In genomic region chr3R:19031210-19031609, dm6 we compare ENCODE assay signal across 1 fruit fly cellular context.
TF ChIP-seq lines count a peak whose summit lies in the region.

Gene Prp18 (minus strand): TSS chr3R:19031271.
Gene CG6013 (plus strand): TSS chr3R:19031503.

TF ChIP-seq in whole organism, embryonic, 481 proteins besides CTCF, POLR2A, EP300 and RAD21 (continued from another document and continues in another):
- TF ChIP-seq aop (GFP tag; IDR thresholded peaks at IDR 0.05; lab: Robert Waterston, UW) (no peak), CG12236 (GFP tag; optimal IDR thresholded peaks at IDR 0.05; lab: Kevin White, UChicago) (no peak), z (GFP tag; IDR thresholded peaks at IDR 0.05; lab: Robert Waterston, UW) (no peak), CG8359 (GFP tag; optimal IDR thresholded peaks at IDR 0.05; lab: Kevin White, UChicago; ENCODE audit: borderline replicate concordance) (no peak), ems (GFP tag; optimal IDR thresholded peaks at IDR 0.05; lab: Kevin White, UChicago) (no peak), eyg (GFP tag; optimal IDR thresholded peaks at IDR 0.05; lab: Kevin White, UChicago) (no peak), CG8924 (tag; optimal IDR thresholded peaks at IDR 0.05; lab: Kevin White, UChicago) (peak; percentile 87), CG30431 (GFP tag; optimal IDR thresholded peaks at IDR 0.05; lab: Kevin White, UChicago) (no peak), CG18599 (GFP tag; optimal IDR thresholded peaks at IDR 0.05; lab: Kevin White, UChicago) (peak; percentile 54), Deaf1 (tag; optimal IDR thresholded peaks at IDR 0.05; lab: Kevin White, UChicago) (peak; percentile 38), crp (GFP tag; optimal IDR thresholded peaks at IDR 0.05; lab: Kevin White, UChicago) (peak in 1 of 2 experiments; percentile 43), ac (GFP tag; optimal IDR thresholded peaks at IDR 0.05; lab: Kevin White, UChicago) (no peak), CG3163 (GFP tag; optimal IDR thresholded peaks at IDR 0.05; lab: Kevin White, UChicago) (no peak), ewg (GFP tag; optimal IDR thresholded peaks at IDR 0.05; lab: Kevin White, UChicago) (no peak), nerfin-2 (GFP tag; IDR thresholded peaks at IDR 0.05; lab: Robert Waterston, UW; ENCODE audit: partially characterized antibody) (no peak), lola (GFP tag; optimal IDR thresholded peaks at IDR 0.05; lab: Kevin White, UChicago) (peak in 1 of 3 experiments; percentile 74), Sox102F (GFP tag; optimal IDR thresholded peaks at IDR 0.05; lab: Kevin White, UChicago) (peak; percentile 69), bbx (GFP tag; IDR thresholded peaks at IDR 0.05; lab: Robert Waterston, UW; ENCODE audit: partially characterized antibody) (no peak), CG15269 (tag; optimal IDR thresholded peaks at IDR 0.05; lab: Kevin White, UChicago) (peak; percentile 65), CG3065 (GFP tag; optimal IDR thresholded peaks at IDR 0.05; lab: Kevin White, UChicago) (peak; percentile 5), tio (GFP tag; optimal IDR thresholded peaks at IDR 0.05; lab: Kevin White, UChicago) (no peak), CG3995 (GFP tag; optimal IDR thresholded peaks at IDR 0.05; lab: Kevin White, UChicago) (no peak), Side (GFP tag; optimal IDR thresholded peaks at IDR 0.05; lab: Kevin White, UChicago) (no peak), jing (GFP tag; optimal IDR thresholded peaks at IDR 0.05; lab: Kevin White, UChicago) (no peak), Lhr (GFP tag; optimal IDR thresholded peaks at IDR 0.05; lab: Kevin White, UChicago) (peak; percentile 44), row (GFP tag; IDR thresholded peaks at IDR 0.05; lab: Robert Waterston, UW) (peak; percentile 81), dimm (GFP tag; IDR thresholded peaks at IDR 0.05; lab: Robert Waterston, UW) (no peak), ind (GFP tag; optimal IDR thresholded peaks at IDR 0.05; lab: Kevin White, UChicago) (peak; percentile 51), CG17829 (tag; optimal IDR thresholded peaks at IDR 0.05; lab: Kevin White, UChicago) (peak; percentile 78), unpg (GFP tag; optimal IDR thresholded peaks at IDR 0.05; lab: Kevin White, UChicago) (peak; percentile 58), CG9215 (GFP tag; IDR thresholded peaks at IDR 0.05; lab: Robert Waterston, UW) (peak; percentile 36; the same call in 1 of the 2 replicates), Blimp-1 (GFP tag; optimal IDR thresholded peaks at IDR 0.05; lab: Kevin White, UChicago) (peak; percentile 61), toy (GFP tag; IDR thresholded peaks at IDR 0.05; lab: Robert Waterston, UW) (no peak), CG6654 (GFP tag; optimal IDR thresholded peaks at IDR 0.05; lab: Kevin White, UChicago) (no peak), sim (GFP tag; IDR thresholded peaks at IDR 0.05; lab: Robert Waterston, UW) (no peak), Bgb (GFP tag; IDR thresholded peaks at IDR 0.05; lab: Robert Waterston, UW; ENCODE audit: partially characterized antibody) (no peak), vnd (GFP tag; IDR thresholded peaks at IDR 0.05; lab: Robert Waterston, UW; ENCODE audit: partially characterized antibody) (no peak), Dip3 (GFP tag; optimal IDR thresholded peaks at IDR 0.05; lab: Kevin White, UChicago) (no peak), lab (GFP tag; optimal IDR thresholded peaks at IDR 0.05; lab: Kevin White, UChicago) (no peak), caup (GFP tag; optimal IDR thresholded peaks at IDR 0.05; lab: Kevin White, UChicago; ENCODE audit: severe bottlenecking) (peak; percentile 18), btn (GFP tag; optimal IDR thresholded peaks at IDR 0.05; lab: Kevin White, UChicago) (no peak), CG7357 (GFP tag; IDR thresholded peaks at IDR 0.05; lab: Robert Waterston, UW) (no peak), CG7928 (GFP tag; optimal IDR thresholded peaks at IDR 0.05; lab: Kevin White, UChicago) (no peak), CG2712 (tag; optimal IDR thresholded peaks at IDR 0.05; lab: Kevin White, UChicago) (peak; percentile 85), CoRest (tag; optimal IDR thresholded peaks at IDR 0.05; lab: Kevin White, UChicago) (peak; percentile 79), Lpt (GFP tag; optimal IDR thresholded peaks at IDR 0.05; lab: Kevin White, UChicago) (no peak), HmgZ (tag; optimal IDR thresholded peaks at IDR 0.05; lab: Kevin White, UChicago) (peak; percentile 49), slou (GFP tag; optimal IDR thresholded peaks at IDR 0.05; lab: Kevin White, UChicago) (no peak), CG11456 (GFP tag; IDR thresholded peaks at IDR 0.05; lab: Robert Waterston, UW) (no peak), nom (GFP tag; optimal IDR thresholded peaks at IDR 0.05; lab: Kevin White, UChicago) (no peak), tx (GFP tag; optimal IDR thresholded peaks at IDR 0.05; lab: Kevin White, UChicago) (no peak), mam (GFP tag; optimal IDR thresholded peaks at IDR 0.05; lab: Kevin White, UChicago) (no peak), wdn (GFP tag; IDR thresholded peaks at IDR 0.05; lab: Robert Waterston, UW) (no peak), p53 (GFP tag; optimal IDR thresholded peaks at IDR 0.05; lab: Kevin White, UChicago) (no peak), HLH54F (GFP tag; optimal IDR thresholded peaks at IDR 0.05; lab: Kevin White, UChicago) (no peak), Ets65A (GFP tag; lab: Kevin White, UChicago) (no peak), CG13424 (tag; optimal IDR thresholded peaks at IDR 0.05; lab: Kevin White, UChicago) (peak; percentile 83), CG30020 (tag; optimal IDR thresholded peaks at IDR 0.05; lab: Kevin White, UChicago) (peak; percentile 65), CG2678 (tag; optimal IDR thresholded peaks at IDR 0.05; lab: Kevin White, UChicago) (peak; percentile 78), CG7839 (tag; optimal IDR thresholded peaks at IDR 0.05; lab: Kevin White, UChicago) (peak; percentile 75), CG7786 (GFP tag; optimal IDR thresholded peaks at IDR 0.05; lab: Kevin White, UChicago) (no peak), cg (GFP tag; optimal IDR thresholded peaks at IDR 0.05; lab: Kevin White, UChicago) (no peak), Atf-2 (GFP tag; optimal IDR thresholded peaks at IDR 0.05; lab: Kevin White, UChicago) (no peak), chn (GFP tag; optimal IDR thresholded peaks at IDR 0.05; lab: Kevin White, UChicago) (no peak), yki (optimal IDR thresholded peaks at IDR 0.05; lab: Kevin White, UChicago) (no peak), CG14050 (GFP tag; IDR thresholded peaks at IDR 0.05; lab: Robert Waterston, UW) (no peak; the same call in 2 of the 3 replicates), Sry-β (GFP tag; optimal IDR thresholded peaks at IDR 0.05; lab: Kevin White, UChicago) (no peak), GATAe (GFP tag; conservative IDR thresholded peaks at IDR 0.05; lab: Robert Waterston, UW) (no peak), Mes4 (GFP tag; optimal IDR thresholded peaks at IDR 0.05; lab: Kevin White, UChicago) (no peak), Oaz (GFP tag; IDR thresholded peaks at IDR 0.05; lab: Robert Waterston, UW) (no peak), fu2 (GFP tag; optimal IDR thresholded peaks at IDR 0.05; lab: Kevin White, UChicago) (no peak), br (optimal IDR thresholded peaks at IDR 0.05; lab: Kevin White, UChicago) (no peak), sens (GFP tag; lab: Kevin White, UChicago) (peak; percentile 28), zfh2 (GFP tag; optimal IDR thresholded peaks at IDR 0.05; lab: Kevin White, UChicago) (no peak), CG1792 (GFP tag; optimal IDR thresholded peaks at IDR 0.05; lab: Kevin White, UChicago) (no peak), wor (GFP tag; IDR thresholded peaks at IDR 0.05; lab: Robert Waterston, UW) (no peak), Max (GFP tag; optimal IDR thresholded peaks at IDR 0.05; lab: Kevin White, UChicago) (no peak), Dp (GFP tag; optimal IDR thresholded peaks at IDR 0.05; lab: Kevin White, UChicago) (no peak), CG6854 (GFP tag; optimal IDR thresholded peaks at IDR 0.05; lab: Kevin White, UChicago) (no peak), Sox100B (GFP tag; optimal IDR thresholded peaks at IDR 0.05; lab: Kevin White, UChicago) (no peak), CG8944 (GFP tag; optimal IDR thresholded peaks at IDR 0.05; lab: Kevin White, UChicago) (no peak), CG17328 (GFP tag; IDR thresholded peaks at IDR 0.05; lab: Robert Waterston, UW) (no peak), CG15011 (GFP tag; optimal IDR thresholded peaks at IDR 0.05; lab: Kevin White, UChicago) (no peak), CG8281 (tag; optimal IDR thresholded peaks at IDR 0.05; lab: Kevin White, UChicago) (no peak), CG16813 (GFP tag; IDR thresholded peaks at IDR 0.05; lab: Robert Waterston, UW; ENCODE audit: partially characterized antibody) (no peak), ap (GFP tag; IDR thresholded peaks at IDR 0.05; lab: Robert Waterston, UW) (no peak), Dek (tag; optimal IDR thresholded peaks at IDR 0.05; lab: Kevin White, UChicago) (peak; percentile 64), grn (GFP tag; optimal IDR thresholded peaks at IDR 0.05; lab: Kevin White, UChicago) (no peak), CG42726 (GFP tag; IDR thresholded peaks at IDR 0.05; lab: Robert Waterston, UW; ENCODE audit: partially characterized antibody) (no peak), Atf3 (GFP tag; optimal IDR thresholded peaks at IDR 0.05; lab: Kevin White, UChicago) (no peak), Hey (tag; optimal IDR thresholded peaks at IDR 0.05; lab: Kevin White, UChicago) (no peak), otp (GFP tag; IDR thresholded peaks at IDR 0.05; lab: Robert Waterston, UW) (no peak), jumu (GFP tag; optimal IDR thresholded peaks at IDR 0.05; lab: Kevin White, UChicago) (no peak), Mad (GFP tag; optimal IDR thresholded peaks at IDR 0.05; lab: Kevin White, UChicago) (no peak), phol (tag; optimal IDR thresholded peaks at IDR 0.05; lab: Kevin White, UChicago) (peak; percentile 81), CG1233 (GFP tag; optimal IDR thresholded peaks at IDR 0.05; lab: Kevin White, UChicago) (peak; percentile 47), Atf6 (GFP tag; IDR thresholded peaks at IDR 0.05; lab: Robert Waterston, UW) (no peak), CG11398 (GFP tag; optimal IDR thresholded peaks at IDR 0.05; lab: Kevin White, UChicago) (no peak), CG11723 (GFP tag; optimal IDR thresholded peaks at IDR 0.05; lab: Kevin White, UChicago) (no peak), zf30C (GFP tag; optimal IDR thresholded peaks at IDR 0.05; lab: Kevin White, UChicago) (no peak), CG10979 (tag; optimal IDR thresholded peaks at IDR 0.05; lab: Kevin White, UChicago) (peak; percentile 72), CG12659 (GFP tag; optimal IDR thresholded peaks at IDR 0.05; lab: Kevin White, UChicago) (peak; percentile 60), CG13624 (GFP tag; optimal IDR thresholded peaks at IDR 0.05; lab: Kevin White, UChicago) (no peak), jigr1 (GFP tag; IDR thresholded peaks at IDR 0.05; lab: Robert Waterston, UW) (no peak), Dref (GFP tag; IDR thresholded peaks at IDR 0.05; lab: Robert Waterston, UW) (no peak), CG15073 (GFP tag; optimal IDR thresholded peaks at IDR 0.05; lab: Kevin White, UChicago) (no peak), ab (GFP tag; optimal IDR thresholded peaks at IDR 0.05; lab: Kevin White, UChicago) (no peak), MESR4 (GFP tag; optimal IDR thresholded peaks at IDR 0.05; lab: Kevin White, UChicago) (no peak), sqz (GFP tag; optimal IDR thresholded peaks at IDR 0.05; lab: Kevin White, UChicago) (peak; percentile 88), twi (tag; optimal IDR thresholded peaks at IDR 0.05; lab: Kevin White, UChicago) (peak; percentile 56), CG8290 (GFP tag; optimal IDR thresholded peaks at IDR 0.05; lab: Kevin White, UChicago) (no peak), CG8290 (tag; optimal IDR thresholded peaks at IDR 0.05; lab: Kevin White, UChicago) (no peak), CG4730 (GFP tag; IDR thresholded peaks at IDR 0.05; lab: Robert Waterston, UW) (no peak), nau (GFP tag; optimal IDR thresholded peaks at IDR 0.05; lab: Kevin White, UChicago) (no peak), Optix (GFP tag; IDR thresholded peaks at IDR 0.05; lab: Robert Waterston, UW) (no peak), ERR (GFP tag; optimal IDR thresholded peaks at IDR 0.05; lab: Kevin White, UChicago) (no peak), vvl (GFP tag; IDR thresholded peaks at IDR 0.05; lab: Robert Waterston, UW) (peak; percentile 32; the same call in 1 of the 2 replicates), Gug (GFP tag; IDR thresholded peaks at IDR 0.05; lab: Robert Waterston, UW) (no peak), CG14710 (tag; optimal IDR thresholded peaks at IDR 0.05; lab: Kevin White, UChicago) (peak; percentile 83), Dip2 (GFP tag; IDR thresholded peaks at IDR 0.05; lab: Robert Waterston, UW) (no peak), CG14441 (GFP tag; IDR thresholded peaks at IDR 0.05; lab: Robert Waterston, UW) (no peak), NFAT (GFP tag; IDR thresholded peaks at IDR 0.05; lab: Robert Waterston, UW) (no peak), CG32532 (GFP tag; IDR thresholded peaks at IDR 0.05; lab: Robert Waterston, UW) (peak; percentile 63; the same call in 1 of the 2 replicates), Neu2 (GFP tag; optimal IDR thresholded peaks at IDR 0.05; lab: Kevin White, UChicago; ENCODE audit: borderline replicate concordance) (no peak), shn (GFP tag; optimal IDR thresholded peaks at IDR 0.05; lab: Kevin White, UChicago) (no peak), CG13894 (tag; optimal IDR thresholded peaks at IDR 0.05; lab: Kevin White, UChicago) (no peak), CG2129 (GFP tag; IDR thresholded peaks at IDR 0.05; lab: Robert Waterston, UW; ENCODE audit: partially characterized antibody) (no peak), B-H1 (GFP tag; IDR thresholded peaks at IDR 0.05; lab: Robert Waterston, UW) (no peak), Camta (GFP tag; optimal IDR thresholded peaks at IDR 0.05; lab: Kevin White, UChicago) (no peak), Nf-YC (tag; optimal IDR thresholded peaks at IDR 0.05; lab: Kevin White, UChicago) (peak; percentile 66), Ets97D (GFP tag; optimal IDR thresholded peaks at IDR 0.05; lab: Kevin White, UChicago) (no peak), CG11085 (GFP tag; IDR thresholded peaks at IDR 0.05; lab: Robert Waterston, UW) (no peak), CG4424 (GFP tag; optimal IDR thresholded peaks at IDR 0.05; lab: Kevin White, UChicago) (peak; percentile 53), CG6272 (GFP tag; IDR thresholded peaks at IDR 0.05; lab: Robert Waterston, UW) (no peak), grau (tag; optimal IDR thresholded peaks at IDR 0.05; lab: Kevin White, UChicago) (peak; percentile 80), odd (GFP tag; optimal IDR thresholded peaks at IDR 0.05; lab: Kevin White, UChicago) (no peak), Ssrp (tag; optimal IDR thresholded peaks at IDR 0.05; lab: Kevin White, UChicago) (peak; percentile 57), exex (tag; optimal IDR thresholded peaks at IDR 0.05; lab: Kevin White, UChicago) (no peak)
